Worm (Caenorhabditis elegans): Measurements from ENCODE around the gene BE10.3.
A peak's percentile ranks its signal among the peaks of the same experiment; 100 is the strongest.

Gene BE10.3

ce11 chrIII:12848981-12849589 is 41.3 kb downstream of the BE10.3 start (continued):
- TF ChIP-seq lin-13 (GFP tag; optimal IDR thresholded peaks at IDR 0.05) = peak; percentile 20
- peak; percentile 97 for TF ChIP-seq nhr-85 (tag)
- peak; percentile 9; the same call in 1 of the 2 replicates for TF ChIP-seq nhr-19 (GFP tag; conservative IDR thresholded peaks at IDR 0.05)
- peak; percentile 85 to 99 (median 96) for TF ChIP-seq elt-3 (tag; optimal IDR thresholded peaks at IDR 0.05)
- TF ChIP-seq lir-3 (tag; optimal IDR thresholded peaks at IDR 0.05; ENCODE audit: poor library complexity) = no peak
- TF ChIP-seq mdl-1 (tag; optimal IDR thresholded peaks at IDR 0.05) = peak in 1 of 2 experiments; percentile 6
- no peak for TF ChIP-seq unc-98 (GFP tag; IDR thresholded peaks at IDR 0.05)
- no peak for TF ChIP-seq nhr-28 (tag; optimal IDR thresholded peaks at IDR 0.05)
- TF ChIP-seq unc-86 (tag; optimal IDR thresholded peaks at IDR 0.05) = no peak
- TF ChIP-seq fkh-4 (tag; optimal IDR thresholded peaks at IDR 0.05; ENCODE audit: borderline replicate concordance) = no peak
- TF ChIP-seq mab-9 (GFP tag; IDR thresholded peaks at IDR 0.05) = no peak

DNA sequence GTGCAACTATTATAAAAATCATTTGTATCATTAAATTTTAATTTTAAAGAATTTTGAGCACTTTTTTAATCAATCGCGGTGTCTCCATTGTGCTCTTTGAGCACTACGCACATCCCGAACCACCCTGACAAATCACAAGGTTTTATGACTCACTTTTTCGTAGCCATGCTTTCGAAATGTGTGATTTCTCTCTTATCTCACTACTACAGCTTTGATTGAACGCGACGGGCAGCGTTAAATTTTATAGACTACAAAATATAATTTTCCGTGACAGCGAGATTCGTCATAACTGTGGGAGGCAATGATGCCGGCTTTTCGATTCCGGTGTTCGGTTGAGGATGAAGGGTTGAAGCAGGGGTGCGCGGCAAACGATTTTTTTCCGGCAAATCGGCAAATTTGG is 41.9 kb downstream of the BE10.3 start:
- TF ChIP-seq sox-4 (tag; optimal IDR thresholded peaks at IDR 0.05) (no peak), nhr-77 (tag; optimal IDR thresholded peaks at IDR 0.05) (no peak), dsc-1 (tag; optimal IDR thresholded peaks at IDR 0.05) (no peak), F16B12.6 (tag; optimal IDR thresholded peaks at IDR 0.05) (no peak), alr-1 (tag; optimal IDR thresholded peaks at IDR 0.05; ENCODE audit: borderline replicate concordance) (no peak), ceh-63 (GFP tag; optimal IDR thresholded peaks at IDR 0.05) (no peak), xbp-1 (tag; optimal IDR thresholded peaks at IDR 0.05) (no peak), egl-27 (tag; optimal IDR thresholded peaks at IDR 0.05) (no peak), nhr-20 (tag; optimal IDR thresholded peaks at IDR 0.05) (no peak), ceh-90 (tag; optimal IDR thresholded peaks at IDR 0.05) (no peak), lin-14 (GFP tag; optimal IDR thresholded peaks at IDR 0.05) (no peak), ets-5 (GFP tag; IDR thresholded peaks at IDR 0.05) (no peak), efl-3 (GFP tag; optimal IDR thresholded peaks at IDR 0.05) (no peak), fkh-4 (tag; optimal IDR thresholded peaks at IDR 0.05; ENCODE audit: borderline replicate concordance) (no peak), nhr-237 (tag; optimal IDR thresholded peaks at IDR 0.05) (no peak)

ce11 chrIII:12851034-12851433 is 43.2 kb downstream of the BE10.3 start:
- TF ChIP-seq lin-13 (GFP tag; optimal IDR thresholded peaks at IDR 0.05) (no peak), nhr-20 (tag; optimal IDR thresholded peaks at IDR 0.05) (peak; percentile 25), ceh-88 (GFP tag; IDR thresholded peaks at IDR 0.05) (no peak), dsc-1 (tag; optimal IDR thresholded peaks at IDR 0.05) (no peak), aly-2 (tag; optimal IDR thresholded peaks at IDR 0.05) (no peak), F16B12.6 (tag; optimal IDR thresholded peaks at IDR 0.05) (no peak), irx-1 (tag; optimal IDR thresholded peaks at IDR 0.05) (no peak), unc-86 (tag; optimal IDR thresholded peaks at IDR 0.05) (no peak), aha-1 (tag; optimal IDR thresholded peaks at IDR 0.05) (no peak), ces-1 (GFP tag; optimal IDR thresholded peaks at IDR 0.05) (no peak), elt-3 (tag; optimal IDR thresholded peaks at IDR 0.05) (peak in 4 of 6 experiments; percentile 30 to 68 (median 46)), lir-3 (tag; optimal IDR thresholded peaks at IDR 0.05; ENCODE audit: poor library complexity) (no peak), ztf-4 (tag; optimal IDR thresholded peaks at IDR 0.05) (no peak), lin-14 (GFP tag; optimal IDR thresholded peaks at IDR 0.05) (peak; percentile 14), nhr-12 (tag; optimal IDR thresholded peaks at IDR 0.05) (no peak), blmp-1 (tag; optimal IDR thresholded peaks at IDR 0.05) (peak; percentile 97), jun-1 (tag; optimal IDR thresholded peaks at IDR 0.05) (no peak), zip-4 (GFP tag; optimal IDR thresholded peaks at IDR 0.05) (no peak), tlp-1 (tag; optimal IDR thresholded peaks at IDR 0.05) (no peak), Y116A8C.19 (tag; optimal IDR thresholded peaks at IDR 0.05; ENCODE audit: borderline replicate concordance) (no peak), swsn-7 (tag; optimal IDR thresholded peaks at IDR 0.05) (no peak), snu-23 (GFP tag; optimal IDR thresholded peaks at IDR 0.05) (no peak), alr-1 (tag; optimal IDR thresholded peaks at IDR 0.05; ENCODE audit: borderline replicate concordance) (no peak), efl-1 (optimal IDR thresholded peaks at IDR 0.05) (no peak), efl-1 (GFP tag; optimal IDR thresholded peaks at IDR 0.05 in 1 of 2) (no peak)
